Worm (Caenorhabditis elegans) whole organism, young adult: ENCODE data around the gene dpf-1.

Experiments
- D2030.7 ChIP-seq: fragments of 200-800 bp; sonication (Bioruptor generic); IDR thresholded peaks from 2 replicates; pipeline ENCODE4 v1.3.6; 2022; ENCODE audit warnings: missing genetic modification reagents, missing genetic modification characterization, missing compliant biosample characterization
- F49E8.2 ChIP-seq: sonication (generic microtip); optimal IDR thresholded peaks from 3 replicates; lab custom pipeline; 2017; ENCODE audit warnings: missing genetic modification characterization, mild to moderate bottlenecking, missing compliant biosample characterization, antibody characterized with exemption, moderate library complexity; ENCODE audit not compliant: insufficient read depth
- F52B5.7 ChIP-seq: sonication (generic microtip); optimal IDR thresholded peaks from 2 replicates; lab custom pipeline; 2016; ENCODE audit warnings: mild to moderate bottlenecking, missing genetic modification characterization, missing compliant biosample characterization
- akir-1 ChIP-seq: fragments of 200-800 bp; sonication (Bioruptor generic); optimal IDR thresholded peaks from 2 replicates; lab custom pipeline; 2018; ENCODE audit warnings: mild to moderate bottlenecking, missing genetic modification characterization, moderate library complexity, missing compliant biosample characterization
- attf-3 ChIP-seq: fragments of 200-800 bp; sonication (Bioruptor generic); conservative IDR thresholded peaks from 2 replicates; pipeline ENCODE4 v1.3.6; 2022; ENCODE audit warnings: missing genetic modification reagents, missing genetic modification characterization, missing compliant biosample characterization
- attf-5 ChIP-seq: fragments of 200-800 bp; sonication (Bioruptor generic); optimal IDR thresholded peaks from 2 replicates; lab custom pipeline; 2018; ENCODE audit warnings: mild to moderate bottlenecking, missing genetic modification characterization, missing compliant biosample characterization
- bed-1 ChIP-seq: fragments of 200-800 bp; sonication (Bioruptor generic); IDR thresholded peaks from 2 replicates; pipeline ENCODE4 v1.3.6; 2022; ENCODE audit warnings: missing genetic modification reagents, missing genetic modification characterization, missing compliant biosample characterization
- cebp-1 ChIP-seq, 2 experiments: fragments of 200-800 bp in 1 of 2; sonication (Bioruptor generic) in 1 of 2; sonication (generic microtip) in 1 of 2; IDR thresholded peaks in 1 of 2; optimal IDR thresholded peaks in 1 of 2; 2 replicates each; pipeline versions ENCODE4 v1.3.6 to Lab custom; 2017 to 2022; ENCODE audit warnings: missing compliant biosample characterization in 2 of 2, missing genetic modification characterization in 2 of 2, mild to moderate bottlenecking in 1 of 2, missing genetic modification reagents in 1 of 2, moderate library complexity in 1 of 2
- cebp-2 ChIP-seq: fragments of 200-800 bp; sonication (Bioruptor generic); IDR thresholded peaks from 2 replicates; pipeline ENCODE4 v1.3.6; 2022; ENCODE audit warnings: missing genetic modification characterization, missing compliant biosample characterization
- ceh-58 ChIP-seq: fragments of 200-800 bp; sonication (Bioruptor generic); IDR thresholded peaks from 2 replicates; pipeline ENCODE4 v1.3.6; 2022; ENCODE audit warnings: missing genetic modification characterization, missing compliant biosample characterization
- ceh-79 ChIP-seq: sonication (generic microtip); optimal IDR thresholded peaks from 2 replicates; lab custom pipeline; 2017; ENCODE audit warnings: mild to moderate bottlenecking, missing genetic modification characterization, missing compliant biosample characterization
- die-1 ChIP-seq: sonication (generic microtip); optimal IDR thresholded peaks from 2 replicates; lab custom pipeline; 2016; ENCODE audit warnings: missing genotype, mild to moderate bottlenecking, missing genetic modification characterization, missing compliant biosample characterization
- dox-1 ChIP-seq: fragments of 200-800 bp; sonication (Bioruptor generic); IDR thresholded peaks from 2 replicates; pipeline ENCODE4 v1.3.6; 2022; ENCODE audit warnings: missing genetic modification reagents, missing genetic modification characterization, missing compliant biosample characterization
- dpl-1 ChIP-seq: fragments of 150-350 bp; optimal IDR thresholded peaks from 2 replicates; lab custom pipeline; 2014; ENCODE audit warnings: missing biosample characterization, missing genetic modification reagents, missing genetic modification characterization
- egl-18 ChIP-seq: fragments of 200-800 bp; sonication (Bioruptor generic); IDR thresholded peaks from 2 replicates; pipeline ENCODE4 v1.3.6; 2022; ENCODE audit warnings: missing genetic modification reagents, missing genetic modification characterization, missing compliant biosample characterization
- egl-44 ChIP-seq: fragments of 200-800 bp; sonication (Bioruptor generic); IDR thresholded peaks from 2 replicates; pipeline ENCODE4 v1.3.6; 2022; ENCODE audit warnings: missing genetic modification reagents, missing genetic modification characterization, missing compliant biosample characterization
- ekl-4 ChIP-seq: fragments of 200-800 bp; sonication (Bioruptor generic); IDR thresholded peaks from 2 replicates; pipeline ENCODE4 v1.3.6; 2022; ENCODE audit warnings: missing genetic modification reagents, missing genetic modification characterization, missing compliant biosample characterization
- ets-4 ChIP-seq: fragments of 200-800 bp; sonication (Bioruptor generic); optimal IDR thresholded peaks from 2 replicates; lab custom pipeline; 2018; ENCODE audit warnings: mild to moderate bottlenecking, missing genetic modification characterization, missing compliant biosample characterization
- gei-17 ChIP-seq: fragments of 200-800 bp; sonication (Bioruptor generic); optimal IDR thresholded peaks from 2 replicates; lab custom pipeline; 2018; ENCODE audit warnings: mild to moderate bottlenecking, missing genetic modification characterization, missing compliant biosample characterization
- hlh-12 ChIP-seq: sonication (generic microtip); optimal IDR thresholded peaks from 2 replicates; lab custom pipeline; 2016; ENCODE audit warnings: missing genetic modification characterization, missing compliant biosample characterization
- hrde-1 ChIP-seq: sonication (generic microtip); optimal IDR thresholded peaks from 2 replicates; lab custom pipeline; 2016; ENCODE audit warnings: missing genetic modification characterization, mild to moderate bottlenecking, missing compliant biosample characterization, moderate library complexity, missing genotype, missing genetic modification reagents, borderline replicate concordance
- lin-26 ChIP-seq: fragments of 200-800 bp; sonication (Bioruptor generic); IDR thresholded peaks from 2 replicates; pipeline ENCODE4 v1.3.6; 2022; ENCODE audit warnings: missing genetic modification reagents, missing genetic modification characterization, missing compliant biosample characterization
- lsl-1 ChIP-seq: fragments of 200-800 bp; sonication (Bioruptor generic); optimal IDR thresholded peaks from 2 replicates; lab custom pipeline; 2018; ENCODE audit warnings: mild to moderate bottlenecking, missing genetic modification characterization, moderate library complexity, missing compliant biosample characterization
- madf-3 ChIP-seq: fragments of 200-800 bp; sonication (Bioruptor generic); IDR thresholded peaks from 2 replicates; pipeline ENCODE4 v1.3.6; 2022; ENCODE audit warnings: missing genetic modification reagents, missing genetic modification characterization, missing compliant biosample characterization
- madf-8 ChIP-seq: fragments of 200-800 bp; sonication (Bioruptor generic); conservative IDR thresholded peaks from 2 replicates; pipeline ENCODE4 v1.3.6; 2022; ENCODE audit warnings: missing genetic modification reagents, missing genetic modification characterization, missing compliant biosample characterization
- mes-4 ChIP-seq: sonication (generic microtip); optimal IDR thresholded peaks from 2 replicates; lab custom pipeline; 2016; ENCODE audit warnings: missing genotype, missing genetic modification characterization, missing compliant biosample characterization
- nhr-120 ChIP-seq: fragments of 200-800 bp; sonication (Bioruptor generic); IDR thresholded peaks from 2 replicates; pipeline ENCODE4 v1.3.6; 2022; ENCODE audit warnings: missing genetic modification characterization, missing compliant biosample characterization
- nhr-80 ChIP-seq: sonication (generic microtip); optimal IDR thresholded peaks from 2 replicates; lab custom pipeline; 2016; ENCODE audit warnings: missing genetic modification characterization, missing compliant biosample characterization
- pha-4 ChIP-seq: fragments of 150-350 bp; sonication (generic microtip); optimal IDR thresholded peaks from 2 replicates; lab custom pipeline; 2014; ENCODE audit warnings: missing biosample characterization, missing genetic modification reagents, missing genetic modification characterization
- rpc-1 ChIP-seq, 2 experiments: fragments of 150-350 bp in 1 of 2; sonication (generic microtip) in 1 of 2; optimal IDR thresholded peaks; 2 replicates each; lab custom pipeline; 2014 to 2018; ENCODE audit warnings: missing biosample characterization in 1 of 2, missing genetic modification characterization in 1 of 2, missing genetic modification reagents in 1 of 2, missing genotype in 1 of 2
- somi-1 ChIP-seq: fragments of 200-800 bp; sonication (Bioruptor generic); optimal IDR thresholded peaks from 2 replicates; lab custom pipeline; 2018; ENCODE audit warnings: mild to moderate bottlenecking, missing genetic modification characterization, missing compliant biosample characterization
- tlf-1 ChIP-seq: fragments of 200-800 bp; sonication (Bioruptor generic); optimal IDR thresholded peaks from 2 replicates; lab custom pipeline; 2018; ENCODE audit warnings: mild to moderate bottlenecking, missing genetic modification characterization, missing compliant biosample characterization
- zfh-2 ChIP-seq: fragments of 200-800 bp; sonication (Bioruptor generic); conservative IDR thresholded peaks from 2 replicates; pipeline ENCODE4 v1.3.6; 2022; ENCODE audit warnings: missing genetic modification reagents, missing genetic modification characterization, missing compliant biosample characterization
- ztf-18 ChIP-seq: sonication (generic microtip); optimal IDR thresholded peaks from 2 replicates; lab custom pipeline; 2016; ENCODE audit warnings: missing genotype, mild to moderate bottlenecking, missing genetic modification characterization, missing compliant biosample characterization
- ztf-26 ChIP-seq: sonication (generic microtip); optimal IDR thresholded peaks from 2 replicates; lab custom pipeline; 2017; ENCODE audit warnings: missing genetic modification characterization, missing compliant biosample characterization

Gene dpf-1

ce11 chrV:15443708-15444107, 27.4 kb upstream of the dpf-1 start, which contains the start of gene T26H5.10:
Gene T26H5.10, minus strand, starts transcription at chrV:15443808.
- TF ChIP-seq zfh-2 (GFP tag; lab: Robert Waterston, UW): no peak

ce11 chrV:15444188-15444587, 26.9 kb upstream of the dpf-1 start, which contains the start of gene T26H5.11:
Gene T26H5.11, minus strand, starts transcription at chrV:15444288.
- TF ChIP-seq F49E8.2 (tag; lab: Kevin White, UChicago): no peak
- no peak for TF ChIP-seq madf-3
- no peak for TF ChIP-seq ztf-26 (tag; lab: Kevin White, UChicago)
- TF ChIP-seq cebp-2 (GFP tag; lab: Robert Waterston, UW): no peak
- no peak for TF ChIP-seq tlf-1 (GFP tag; lab: Kevin White, UChicago)
- TF ChIP-seq ztf-18: no peak
- TF ChIP-seq gei-17 (GFP tag; lab: Kevin White, UChicago): no peak
- no peak for TF ChIP-seq attf-3 (GFP tag; lab: Robert Waterston, UW)
- TF ChIP-seq ets-4: no peak
- TF ChIP-seq hrde-1: no peak
- no peak for TF ChIP-seq F52B5.7 (tag; lab: Kevin White, UChicago)
- no peak for TF ChIP-seq hlh-12
- no peak for TF ChIP-seq egl-44 (GFP tag; lab: Robert Waterston, UW)
- no peak for TF ChIP-seq ceh-79 (tag; lab: Kevin White, UChicago)
- TF ChIP-seq, all 124 proteins: peak for 0

ce11 chrV:15444615-15445014, 26.5 kb upstream of the dpf-1 start, which contains the start of gene T26H5.9:
Gene T26H5.9, plus strand, starts transcription at chrV:15444916.
- TF ChIP-seq ekl-4 (GFP tag; lab: Robert Waterston, UW) (no peak), nhr-80 (tag; lab: Kevin White, UChicago) (peak; percentile 2)

ce11 chrV:15445437-15445836, 25.7 kb upstream of the dpf-1 start, which contains the start of gene srh-239:
Gene srh-239, plus strand, starts transcription at chrV:15445737.
- TF ChIP-seq rpc-1 (optimal IDR thresholded peaks at IDR 0.05; lab: Kevin White, UChicago): no peak
- TF ChIP-seq rpc-1 (tag; optimal IDR thresholded peaks at IDR 0.05; lab: Kevin White, UChicago): no peak
- no peak for TF ChIP-seq D2030.7 (GFP tag; lab: Robert Waterston, UW)
- no peak for TF ChIP-seq akir-1 (GFP tag; lab: Kevin White, UChicago)
- TF ChIP-seq lin-26 (GFP tag; lab: Robert Waterston, UW): no peak
- TF ChIP-seq nhr-120 (GFP tag; lab: Robert Waterston, UW): no peak
- no peak for TF ChIP-seq attf-5
- no peak for TF ChIP-seq die-1 (tag; lab: Kevin White, UChicago)
- TF ChIP-seq pha-4 (tag; lab: Kevin White, UChicago): no peak
- no peak for TF ChIP-seq bed-1 (GFP tag; lab: Robert Waterston, UW)
- no peak for TF ChIP-seq cebp-1 (GFP tag; IDR thresholded peaks at IDR 0.05; lab: Robert Waterston, UW)
- no peak for TF ChIP-seq cebp-1 (tag; optimal IDR thresholded peaks at IDR 0.05; lab: Kevin White, UChicago)
- no peak for TF ChIP-seq mes-4 (tag; lab: Kevin White, UChicago)
- TF ChIP-seq somi-1: no peak
- no peak for TF ChIP-seq lsl-1 (GFP tag; lab: Kevin White, UChicago)
- no peak for TF ChIP-seq egl-18 (GFP tag; lab: Robert Waterston, UW)
- no peak for TF ChIP-seq hrde-1
- no peak for TF ChIP-seq ceh-58
- TF ChIP-seq hlh-12: no peak
- TF ChIP-seq madf-8 (GFP tag; lab: Robert Waterston, UW): no peak
- TF ChIP-seq dpl-1 (GFP tag; lab: Kevin White, UChicago): no peak
- no peak for TF ChIP-seq dox-1
